Fruit fly (Drosophila melanogaster) whole organism, embryonic: ENCODE data around the gene PGAP1.

Source experiments
- ATbp ChIP-seq: fragments of 200-800 bp; sonication (Bioruptor generic); optimal IDR thresholded peaks from 2 replicates; lab custom pipeline; 2017; ENCODE audit warnings: missing biosample characterization, mild to moderate bottlenecking, missing genetic modification characterization, missing genetic modification reagents
- CG11456 ChIP-seq: fragments of 200-800 bp; sonication (Bioruptor generic); IDR thresholded peaks from 3 replicates; pipeline ENCODE4 v1.3.6; 2022; ENCODE audit warnings: missing biosample characterization, missing genetic modification characterization
- CG12769 ChIP-seq: fragments of 200-800 bp; sonication (Bioruptor generic); optimal IDR thresholded peaks from 2 replicates; lab custom pipeline; 2019; ENCODE audit warnings: missing biosample characterization, mild to moderate bottlenecking, missing genetic modification characterization, moderate library complexity
- CG13775 ChIP-seq: fragments of 200-800 bp; sonication (Bioruptor generic); optimal IDR thresholded peaks from 3 replicates; lab custom pipeline; 2017; ENCODE audit warnings: missing biosample characterization, mild to moderate bottlenecking, missing genetic modification characterization
- CG14441 ChIP-seq: fragments of 200-800 bp; sonication (Bioruptor generic); IDR thresholded peaks from 2 replicates; pipeline ENCODE4 v1.3.6; 2022; ENCODE audit warnings: missing biosample characterization, missing genetic modification characterization
- CG15011 ChIP-seq: fragments of 200-800 bp; sonication (Bioruptor generic); optimal IDR thresholded peaks from 3 replicates; lab custom pipeline; 2018; ENCODE audit warnings: missing biosample characterization, mild to moderate bottlenecking, missing genetic modification characterization
- CG16813 ChIP-seq: fragments of 200-800 bp; sonication (Bioruptor generic); IDR thresholded peaks from 3 replicates; pipeline ENCODE4 v1.3.6; 2022; ENCODE audit warnings: missing biosample characterization, missing genetic modification characterization; ENCODE audit not compliant: partially characterized antibody
- CG17912 ChIP-seq: fragments of 200-800 bp; sonication (Bioruptor generic); optimal IDR thresholded peaks from 2 replicates; lab custom pipeline; 2018; ENCODE audit warnings: missing biosample characterization, mild to moderate bottlenecking, missing genetic modification characterization
- CG18599 ChIP-seq: fragments of 200-800 bp; sonication (Bioruptor generic); optimal IDR thresholded peaks from 3 replicates; lab custom pipeline; 2017; ENCODE audit warnings: missing biosample characterization, missing genetic modification characterization, mild to moderate bottlenecking, moderate library complexity, missing genetic modification reagents
- CG2120 ChIP-seq: fragments of 200-800 bp; sonication (Bioruptor generic); optimal IDR thresholded peaks from 3 replicates; lab custom pipeline; 2016; ENCODE audit warnings: missing biosample characterization, missing genetic modification characterization
- CG2202 ChIP-seq: fragments of 200-800 bp; sonication (Bioruptor generic); optimal IDR thresholded peaks from 2 replicates; lab custom pipeline; 2018; ENCODE audit warnings: missing biosample characterization, mild to moderate bottlenecking, missing genetic modification characterization
- CG3407 ChIP-seq: fragments of 200-800 bp; sonication (Bioruptor generic); optimal IDR thresholded peaks from 2 replicates; lab custom pipeline; 2018; ENCODE audit warnings: missing biosample characterization, mild to moderate bottlenecking, missing genetic modification characterization
- CG4360 ChIP-seq: fragments of 200-800 bp; sonication (Bioruptor generic); IDR thresholded peaks from 2 replicates; pipeline ENCODE4 v1.3.6; 2022; ENCODE audit warnings: missing biosample characterization, missing genetic modification characterization
- CG4730 ChIP-seq: fragments of 200-800 bp; sonication (Bioruptor generic); IDR thresholded peaks from 2 replicates; pipeline ENCODE4 v1.3.6; 2022; ENCODE audit warnings: missing biosample characterization, missing genetic modification characterization
- CG6854 ChIP-seq: fragments of 200-800 bp; sonication (Bioruptor generic); optimal IDR thresholded peaks from 3 replicates; lab custom pipeline; 2017; ENCODE audit warnings: missing biosample characterization, mild to moderate bottlenecking, missing genetic modification characterization
- CG7987 ChIP-seq: fragments of 200-800 bp; sonication (Bioruptor generic); optimal IDR thresholded peaks from 2 replicates; lab custom pipeline; 2018; ENCODE audit warnings: missing biosample characterization, mild to moderate bottlenecking, missing genetic modification characterization, moderate library complexity
- CG8281 ChIP-seq: fragments of 200-800 bp; sonication (Bioruptor generic); optimal IDR thresholded peaks from 2 replicates; lab custom pipeline; 2018; ENCODE audit warnings: missing biosample characterization, mild to moderate bottlenecking, missing genetic modification characterization, moderate library complexity
- CG9609 ChIP-seq: fragments of 200-800 bp; sonication (Bioruptor generic); optimal IDR thresholded peaks from 3 replicates; lab custom pipeline; 2016; ENCODE audit warnings: missing biosample characterization, missing genetic modification characterization
- CoRest ChIP-seq: fragments of 200-800 bp; sonication (Bioruptor generic); optimal IDR thresholded peaks from 3 replicates; lab custom pipeline; 2018; ENCODE audit warnings: missing biosample characterization, mild to moderate bottlenecking, missing genetic modification characterization, moderate library complexity
- CrebB ChIP-seq: fragments of 200-800 bp; sonication (Bioruptor generic); optimal IDR thresholded peaks from 3 replicates; lab custom pipeline; 2018; ENCODE audit warnings: missing biosample characterization, mild to moderate bottlenecking, missing genetic modification characterization
- D19B ChIP-seq: fragments of 200-800 bp; sonication (Bioruptor generic); optimal IDR thresholded peaks from 2 replicates; lab custom pipeline; 2017; ENCODE audit warnings: missing biosample characterization, mild to moderate bottlenecking, missing genetic modification characterization
- Dref ChIP-seq: fragments of 200-800 bp; sonication (Bioruptor generic); IDR thresholded peaks from 2 replicates; pipeline ENCODE4 v1.3.6; 2022; ENCODE audit warnings: missing biosample characterization, missing genetic modification characterization
- Lhr ChIP-seq: fragments of 200-800 bp; sonication (Bioruptor generic); optimal IDR thresholded peaks from 3 replicates; lab custom pipeline; 2017; ENCODE audit warnings: mild to moderate bottlenecking, missing biosample characterization, missing genetic modification reagents, missing genetic modification characterization
- Meics ChIP-seq: fragments of 200-800 bp; sonication (Bioruptor generic); optimal IDR thresholded peaks from 2 replicates; lab custom pipeline; 2017; ENCODE audit warnings: missing biosample characterization, mild to moderate bottlenecking, missing genetic modification characterization
- Mrtf ChIP-seq: fragments of 200-800 bp; sonication (Bioruptor generic); IDR thresholded peaks from 3 replicates; pipeline ENCODE4 v1.3.6; 2022; ENCODE audit warnings: missing biosample characterization, missing genetic modification characterization
- NfI ChIP-seq: fragments of 200-800 bp; sonication (Bioruptor generic); optimal IDR thresholded peaks from 3 replicates; lab custom pipeline; 2018; ENCODE audit warnings: missing biosample characterization, mild to moderate bottlenecking, missing genetic modification characterization, moderate library complexity
- Optix ChIP-seq: fragments of 200-800 bp; sonication (Bioruptor generic); IDR thresholded peaks from 3 replicates; pipeline ENCODE4 v1.3.6; 2022; ENCODE audit warnings: missing biosample characterization, missing genetic modification characterization
- Trl ChIP-seq, 3 experiments: fragments of >200 bp in 2 of 3; fragments of 200-800 bp in 1 of 3; sonication (Bioruptor generic) in 1 of 3; optimal IDR thresholded peaks; 2 replicates in 1 of 3; 3 replicates in 2 of 3; lab custom pipeline; 2016 to 2017; ENCODE audit warnings: missing biosample characterization in 1 of 3, missing genetic modification characterization in 1 of 3
- Xbp1 ChIP-seq: fragments of 200-800 bp; sonication (Bioruptor generic); optimal IDR thresholded peaks from 3 replicates; lab custom pipeline; 2016; ENCODE audit warnings: missing biosample characterization, mild to moderate bottlenecking, missing genetic modification characterization
- abd-A ChIP-seq: fragments of 200-800 bp; sonication (Bioruptor generic); optimal IDR thresholded peaks from 3 replicates; lab custom pipeline; 2019; ENCODE audit warnings: missing biosample characterization, mild to moderate bottlenecking, missing genetic modification characterization, moderate library complexity
- ac ChIP-seq: fragments of 200-800 bp; sonication (Bioruptor generic); optimal IDR thresholded peaks from 3 replicates; lab custom pipeline; 2017; ENCODE audit warnings: missing biosample characterization, mild to moderate bottlenecking, missing genetic modification characterization
- chm ChIP-seq: fragments of 200-800 bp; sonication (Bioruptor generic); IDR thresholded peaks from 2 replicates; pipeline ENCODE4 v1.3.6; 2022; ENCODE audit warnings: missing biosample characterization, missing genetic modification characterization
- dan ChIP-seq: fragments of 200-800 bp; sonication (Bioruptor generic); IDR thresholded peaks from 2 replicates; pipeline ENCODE4 v1.3.6; 2022; ENCODE audit warnings: missing biosample characterization, missing genetic modification characterization
- grau ChIP-seq: fragments of 200-800 bp; optimal IDR thresholded peaks from 3 replicates; lab custom pipeline; 2019; ENCODE audit warnings: missing biosample characterization, mild to moderate bottlenecking, missing genetic modification characterization, moderate library complexity
- grn ChIP-seq: fragments of 200-800 bp; sonication (Bioruptor generic); optimal IDR thresholded peaks from 3 replicates; lab custom pipeline; 2017; ENCODE audit warnings: missing biosample characterization, missing genetic modification characterization
- h ChIP-seq: fragments of >200 bp; optimal IDR thresholded peaks from 2 replicates; lab custom pipeline; 2017
- knrl ChIP-seq: fragments of 200-800 bp; sonication (Bioruptor generic); IDR thresholded peaks from 3 replicates; pipeline ENCODE4 v1.3.6; 2022; ENCODE audit warnings: missing biosample characterization, missing genetic modification characterization; ENCODE audit not compliant: partially characterized antibody
- lbe ChIP-seq: fragments of 200-800 bp; sonication (Bioruptor generic); optimal IDR thresholded peaks from 2 replicates; lab custom pipeline; 2016; ENCODE audit warnings: missing biosample characterization, mild to moderate bottlenecking, missing genetic modification characterization
- lov ChIP-seq, 2 experiments: fragments of 200-800 bp in 1 of 2; fragments of >200 bp in 1 of 2; sonication (Bioruptor generic) in 1 of 2; IDR thresholded peaks in 1 of 2; optimal IDR thresholded peaks in 1 of 2; 2 replicates in 1 of 2; 3 replicates in 1 of 2; pipeline versions ENCODE4 v1.3.6 to Lab custom; 2017 to 2022; ENCODE audit warnings: missing biosample characterization in 1 of 2, missing genetic modification characterization in 1 of 2
- nerfin-2 ChIP-seq: fragments of 200-800 bp; sonication (Bioruptor generic); IDR thresholded peaks from 2 replicates; pipeline ENCODE4 v1.3.6; 2022; ENCODE audit warnings: missing biosample characterization, missing genetic modification characterization; ENCODE audit not compliant: partially characterized antibody
- nmo ChIP-seq: fragments of 200-800 bp; sonication (Bioruptor generic); optimal IDR thresholded peaks from 2 replicates; lab custom pipeline; 2018; ENCODE audit warnings: missing biosample characterization, mild to moderate bottlenecking, missing genetic modification characterization, moderate library complexity
- onecut ChIP-seq: fragments of 200-800 bp; sonication (Bioruptor generic); IDR thresholded peaks from 2 replicates; pipeline ENCODE4 v1.3.6; 2022; ENCODE audit warnings: missing biosample characterization, missing genetic modification characterization
- pfk ChIP-seq: fragments of 200-800 bp; sonication (Bioruptor generic); optimal IDR thresholded peaks from 2 replicates; lab custom pipeline; 2018; ENCODE audit warnings: missing biosample characterization, mild to moderate bottlenecking, missing genetic modification characterization, moderate library complexity
- pum ChIP-seq: fragments of 200-800 bp; sonication (Bioruptor generic); optimal IDR thresholded peaks from 2 replicates; lab custom pipeline; 2016; ENCODE audit warnings: missing biosample characterization, missing genetic modification characterization
- ro ChIP-seq: fragments of 200-800 bp; sonication (Bioruptor generic); IDR thresholded peaks from 2 replicates; pipeline ENCODE4 v1.3.6; 2022; ENCODE audit warnings: missing biosample characterization, missing genetic modification characterization
- sim ChIP-seq: fragments of 200-800 bp; sonication (Bioruptor generic); IDR thresholded peaks from 2 replicates; pipeline ENCODE4 v1.3.6; 2022; ENCODE audit warnings: missing biosample characterization, missing genetic modification characterization
- slp2 ChIP-seq: fragments of 200-800 bp; sonication (Bioruptor generic); optimal IDR thresholded peaks from 2 replicates; lab custom pipeline; 2016; ENCODE audit warnings: missing biosample characterization, missing genetic modification characterization
- tgo ChIP-seq: fragments of 200-800 bp; sonication (Bioruptor generic); IDR thresholded peaks from 3 replicates; pipeline ENCODE4 v1.3.6; 2022; ENCODE audit warnings: missing biosample characterization, missing genetic modification characterization
- trh ChIP-seq: fragments of 200-800 bp; sonication (Bioruptor generic); optimal IDR thresholded peaks from 2 replicates; lab custom pipeline; 2016; ENCODE audit warnings: missing biosample characterization, missing genetic modification characterization

PGAP1 gene

dm6 chrX:5737676-5738220 lies 48.5 kb upstream of the PGAP1 start, which contains the start of gene Snx27 (continued):
- TF ChIP-seq ro (GFP tag; lab: Robert Waterston, UW) (no peak), CG9609 (GFP tag; lab: Kevin White, UChicago) (peak; percentile 51), CrebB (peak; percentile 26), Dref (peak; percentile 99), tgo (GFP tag; lab: Robert Waterston, UW) (no peak), CG14441 (0 out of 2 replicates have a peak, but pooled peaks have one; percentile 27), NfI (GFP tag; lab: Kevin White, UChicago) (peak; percentile 54), onecut (GFP tag; lab: Robert Waterston, UW) (0 out of 2 replicates have a peak, but pooled peaks have one; percentile 12), grau (tag; lab: Kevin White, UChicago) (peak; percentile 55), abd-A (tag; lab: Kevin White, UChicago) (no peak), Lhr (peak; percentile 83), Trl (optimal IDR thresholded peaks at IDR 0.05; lab: Kevin White, UChicago) (no peak), Trl (GFP tag; optimal IDR thresholded peaks at IDR 0.05; lab: Kevin White, UChicago) (peak; percentile 70), ATbp (GFP tag; lab: Kevin White, UChicago) (no peak), pum (GFP tag; lab: Kevin White, UChicago) (peak; percentile 13), knrl (GFP tag; lab: Robert Waterston, UW) (peak; percentile 99), CG4730 (GFP tag; lab: Robert Waterston, UW) (no peak), nmo (peak; percentile 65), slp2 (GFP tag; lab: Kevin White, UChicago) (no peak), D19B (GFP tag; lab: Kevin White, UChicago) (no peak), CG4360 (GFP tag; lab: Robert Waterston, UW) (no peak), CoRest (tag; lab: Kevin White, UChicago) (peak; percentile 53), CG15011 (GFP tag; lab: Kevin White, UChicago) (no peak), ac (GFP tag; lab: Kevin White, UChicago) (no peak), lbe (peak; percentile 79), CG17912 (GFP tag; lab: Kevin White, UChicago) (peak; percentile 39), dan (GFP tag; lab: Robert Waterston, UW) (no peak), Xbp1 (GFP tag; lab: Kevin White, UChicago) (peak; percentile 53), CG16813 (GFP tag; lab: Robert Waterston, UW) (peak; percentile 100), CG8281 (tag; lab: Kevin White, UChicago) (no peak), CG7987 (GFP tag; lab: Kevin White, UChicago) (peak; percentile 52), CG2120 (peak; percentile 72), Mrtf (GFP tag; lab: Robert Waterston, UW) (no peak), nerfin-2 (GFP tag; lab: Robert Waterston, UW) (peak; percentile 98), sim (GFP tag; lab: Robert Waterston, UW) (no peak), lov (optimal IDR thresholded peaks at IDR 0.05; lab: Kevin White, UChicago) (no peak), lov (GFP tag; IDR thresholded peaks at IDR 0.05; lab: Robert Waterston, UW) (no peak), pfk (GFP tag; lab: Kevin White, UChicago) (peak; percentile 18), Optix (no peak), CG3407 (GFP tag; lab: Kevin White, UChicago) (no peak), CG12769 (tag; lab: Kevin White, UChicago) (peak; percentile 61), h (lab: Kevin White, UChicago) (no peak), trh (GFP tag; lab: Kevin White, UChicago) (no peak), CG18599 (GFP tag; lab: Kevin White, UChicago) (peak; percentile 1), chm (GFP tag; lab: Robert Waterston, UW) (peak; percentile 67), CG11456 (peak; percentile 66; the same call in 2 of the 3 replicates), CG6854 (peak; percentile 46), grn (no peak), Meics (GFP tag; lab: Kevin White, UChicago) (no peak), CG2202 (tag; lab: Kevin White, UChicago) (peak; percentile 13), CG13775 (no peak)
